Worm (Caenorhabditis elegans): ENCODE measurements around the gene F40A3.4.
A peak's percentile ranks its signal among the peaks of the same experiment; 100 is the strongest.

The F40A3.4 gene

ce11 chrV:7876881-7877475, 1.4 kb downstream of the F40A3.4 start, which contains the start of gene F40A3.3:
F40A3.3 (plus strand) TSS chrV:7877444.
- TF ChIP-seq nhr-20 (tag; optimal IDR thresholded peaks at IDR 0.05) (no peak), ceh-82 (tag; optimal IDR thresholded peaks at IDR 0.05) (no peak), C04F5.9 (tag; optimal IDR thresholded peaks at IDR 0.05) (no peak), fkh-10 (GFP tag; optimal IDR thresholded peaks at IDR 0.05) (no peak), C16A3.4 (tag; optimal IDR thresholded peaks at IDR 0.05) (peak; percentile 2), ces-1 (GFP tag; optimal IDR thresholded peaks at IDR 0.05) (no peak), ets-5 (GFP tag; IDR thresholded peaks at IDR 0.05) (no peak), efl-3 (GFP tag; optimal IDR thresholded peaks at IDR 0.05) (no peak), pqm-1 (tag; optimal IDR thresholded peaks at IDR 0.05) (no peak), ztf-11 (tag; optimal IDR thresholded peaks at IDR 0.05) (no peak), pax-3 (tag; optimal IDR thresholded peaks at IDR 0.05) (no peak), lin-14 (GFP tag; optimal IDR thresholded peaks at IDR 0.05) (peak; percentile 10), ama-1 (optimal IDR thresholded peaks at IDR 0.05) (no peak), snu-23 (GFP tag; optimal IDR thresholded peaks at IDR 0.05) (peak; percentile 14), lsy-2 (tag; optimal IDR thresholded peaks at IDR 0.05) (peak in 1 of 2 experiments; percentile 34), nhr-90 (tag; optimal IDR thresholded peaks at IDR 0.05; ENCODE audit: poor library complexity) (no peak), jun-1 (tag; optimal IDR thresholded peaks at IDR 0.05) (no peak), sox-4 (tag; optimal IDR thresholded peaks at IDR 0.05) (no peak), isw-1 (GFP tag; IDR thresholded peaks at IDR 0.05) (no peak), blmp-1 (tag; optimal IDR thresholded peaks at IDR 0.05) (peak; percentile 22), nhr-47 (tag; optimal IDR thresholded peaks at IDR 0.05) (no peak), ztf-4 (tag; optimal IDR thresholded peaks at IDR 0.05) (no peak), zip-4 (GFP tag; optimal IDR thresholded peaks at IDR 0.05) (no peak), mep-1 (tag; optimal IDR thresholded peaks at IDR 0.05) (peak; percentile 33), ceh-88 (GFP tag; IDR thresholded peaks at IDR 0.05) (no peak), nhr-77 (tag; optimal IDR thresholded peaks at IDR 0.05) (no peak), zag-1 (tag; optimal IDR thresholded peaks at IDR 0.05) (no peak), nhr-84 (tag; optimal IDR thresholded peaks at IDR 0.05) (no peak), skn-1 (tag; optimal IDR thresholded peaks at IDR 0.05) (no peak), efl-1 (optimal IDR thresholded peaks at IDR 0.05) (no peak), efl-1 (GFP tag; optimal IDR thresholded peaks at IDR 0.05 in 1 of 2) (peak in 1 of 2 experiments; percentile 11)

- peak; percentile 85 for TF ChIP-seq nhr-85 (tag)
- TF ChIP-seq ceh-63 (GFP tag; optimal IDR thresholded peaks at IDR 0.05): no peak
- TF ChIP-seq nhr-20 (tag; optimal IDR thresholded peaks at IDR 0.05): peak; percentile 31
- TF ChIP-seq elt-3 (tag; optimal IDR thresholded peaks at IDR 0.05): peak in 5 of 6 experiments; percentile 21 to 75 (median 49)
- peak; percentile 33 for TF ChIP-seq lin-14 (GFP tag; optimal IDR thresholded peaks at IDR 0.05)
- peak; percentile 31 for TF ChIP-seq snu-23 (GFP tag; optimal IDR thresholded peaks at IDR 0.05)
- no peak for TF ChIP-seq ceh-88 (GFP tag; IDR thresholded peaks at IDR 0.05)
- peak; percentile 73 for TF ChIP-seq blmp-1 (tag; optimal IDR thresholded peaks at IDR 0.05)
- TF ChIP-seq lsy-2 (tag; optimal IDR thresholded peaks at IDR 0.05): peak in 1 of 2 experiments; percentile 22
- TF ChIP-seq C04F5.9 (tag; optimal IDR thresholded peaks at IDR 0.05): no peak
- no peak for TF ChIP-seq pax-3 (tag; optimal IDR thresholded peaks at IDR 0.05)
- peak in 1 of 2 experiments; percentile 12 for TF ChIP-seq lin-35 (GFP tag; optimal IDR thresholded peaks at IDR 0.05)
These were observed 2.9 kb downstream of the F40A3.4 start, which contains the start of gene F40A3.2 for ce11 chrV:7878411-7878964. F40A3.2 (plus strand) TSS chrV:7878914.

- no peak for TF ChIP-seq nhr-237 (tag; optimal IDR thresholded peaks at IDR 0.05)
- TF ChIP-seq lin-14 (GFP tag; optimal IDR thresholded peaks at IDR 0.05): peak; percentile 80
- no peak for TF ChIP-seq unc-86 (tag; optimal IDR thresholded peaks at IDR 0.05)
- TF ChIP-seq nhr-28 (tag; optimal IDR thresholded peaks at IDR 0.05): no peak
- TF ChIP-seq egl-13 (tag; optimal IDR thresholded peaks at IDR 0.05): peak; percentile 52
- no peak for TF ChIP-seq dsc-1 (tag; optimal IDR thresholded peaks at IDR 0.05)
- no peak for TF ChIP-seq tlp-1 (tag; optimal IDR thresholded peaks at IDR 0.05)
- no peak for TF ChIP-seq ama-1 (optimal IDR thresholded peaks at IDR 0.05)
- TF ChIP-seq nhr-47 (tag; optimal IDR thresholded peaks at IDR 0.05): peak; percentile 36
- no peak for TF ChIP-seq unc-98 (GFP tag; IDR thresholded peaks at IDR 0.05)
- no peak for TF ChIP-seq rnt-1 (tag; optimal IDR thresholded peaks at IDR 0.05)
- no peak for TF ChIP-seq lir-3 (tag; optimal IDR thresholded peaks at IDR 0.05; ENCODE audit: poor library complexity)
- no peak for TF ChIP-seq snpc-4 (tag; optimal IDR thresholded peaks at IDR 0.05)
- no peak for TF ChIP-seq ets-5 (GFP tag; IDR thresholded peaks at IDR 0.05)
- TF ChIP-seq isw-1 (GFP tag; IDR thresholded peaks at IDR 0.05): no peak
- TF ChIP-seq Y116A8C.19 (tag; optimal IDR thresholded peaks at IDR 0.05; ENCODE audit: borderline replicate concordance): no peak
- TF ChIP-seq zag-1 (tag; optimal IDR thresholded peaks at IDR 0.05): no peak
- TF ChIP-seq ceh-82 (tag; optimal IDR thresholded peaks at IDR 0.05): no peak
- no peak for TF ChIP-seq fkh-4 (tag; optimal IDR thresholded peaks at IDR 0.05; ENCODE audit: borderline replicate concordance)
- TF ChIP-seq sup-37 (GFP tag; optimal IDR thresholded peaks at IDR 0.05): no peak
- TF ChIP-seq fos-1 (tag; optimal IDR thresholded peaks at IDR 0.05): no peak
These were observed 8.9 kb downstream of the F40A3.4 start for ce11 chrV:7884441-7884840.
